Worm (Caenorhabditis elegans) whole organism, L4 larva: Measurements from ENCODE around the gene pcp-5.
"Not testable (repeated sequence)": the region's sequence is repeated elsewhere in the genome, so short reads cannot be mapped to it uniquely, and the experiment has no call there.

Experiments used
- F26F4.8 ChIP-seq: fragments of 200-800 bp; sonication (Bioruptor generic); conservative IDR thresholded peaks from 2 replicates; pipeline ENCODE4 v1.3.6; 2022; ENCODE audit warnings: missing genetic modification characterization, missing compliant biosample characterization
- F44E2.7 ChIP-seq: fragments of 200-800 bp; sonication (Bioruptor generic); IDR thresholded peaks from 2 replicates; pipeline ENCODE4 v2.1.2; 2022; ENCODE audit warnings: missing genetic modification characterization, missing compliant biosample characterization
- F49E8.2 ChIP-seq: sonication (generic microtip); optimal IDR thresholded peaks from 2 replicates; lab custom pipeline; 2016; ENCODE audit warnings: missing compliant biosample characterization, mild to moderate bottlenecking, missing genetic modification characterization, borderline replicate concordance
- R02D3.7 ChIP-seq: fragments of 150-350 bp; sonication (generic microtip); optimal IDR thresholded peaks from 3 replicates; lab custom pipeline; 2014; ENCODE audit warnings: missing biosample characterization, missing genetic modification characterization
- T26A8.4 ChIP-seq: fragments of 200-800 bp; sonication (Bioruptor generic); IDR thresholded peaks from 2 replicates; pipeline ENCODE4 v1.3.6; 2022; ENCODE audit warnings: missing genetic modification characterization, missing compliant biosample characterization
- Y105C5A.15 ChIP-seq: fragments of 200-800 bp; sonication (Bioruptor generic); IDR thresholded peaks from 2 replicates; pipeline ENCODE4 v1.3.6; 2022; ENCODE audit warnings: missing genetic modification characterization, missing compliant biosample characterization
- Y48G9A.11 ChIP-seq: fragments of 200-800 bp; sonication (Bioruptor generic); IDR thresholded peaks from 2 replicates; pipeline ENCODE4 v1.3.6; 2022; ENCODE audit warnings: missing genetic modification reagents, missing genetic modification characterization, missing compliant biosample characterization
- Y75B8A.6 ChIP-seq: fragments of 200-800 bp; sonication (Bioruptor generic); IDR thresholded peaks from 2 replicates; pipeline ENCODE4 v1.3.6; 2022; ENCODE audit warnings: missing genetic modification reagents, missing genetic modification characterization, missing compliant biosample characterization
- ZK337.2 ChIP-seq: fragments of 200-800 bp; sonication (Bioruptor generic); IDR thresholded peaks from 2 replicates; pipeline ENCODE4 v1.3.6; 2022; ENCODE audit warnings: missing genetic modification reagents, missing genetic modification characterization, missing compliant biosample characterization
- arid-1 ChIP-seq: fragments of 200-800 bp; sonication (Bioruptor generic); conservative IDR thresholded peaks from 2 replicates; pipeline ENCODE4 v1.3.6; 2022; ENCODE audit warnings: missing genetic modification reagents, missing genetic modification characterization, missing compliant biosample characterization
- ceh-20 ChIP-seq: fragments of 200-800 bp; sonication (Bioruptor generic); IDR thresholded peaks from 2 replicates; pipeline ENCODE4 v1.3.6; 2022; ENCODE audit warnings: missing genetic modification reagents, missing genetic modification characterization, missing compliant biosample characterization
- ceh-28 ChIP-seq: fragments of 150-350 bp; optimal IDR thresholded peaks from 2 replicates; lab custom pipeline; 2014; ENCODE audit warnings: missing biosample characterization, missing genetic modification reagents, missing genetic modification characterization
- ceh-32 ChIP-seq: sonication (generic microtip); optimal IDR thresholded peaks from 2 replicates; lab custom pipeline; 2016; ENCODE audit warnings: mild to moderate bottlenecking, missing genetic modification characterization, missing compliant biosample characterization; ENCODE audit not compliant: poor library complexity
- ceh-82 ChIP-seq: sonication (generic microtip); optimal IDR thresholded peaks from 2 replicates; lab custom pipeline; 2017; ENCODE audit warnings: missing biosample characterization, missing genetic modification characterization
- ctbp-1 ChIP-seq: fragments of 200-800 bp; sonication (Bioruptor generic); IDR thresholded peaks from 2 replicates; pipeline ENCODE4 v1.3.6; 2022; ENCODE audit warnings: missing genetic modification reagents, missing genetic modification characterization, missing compliant biosample characterization
- daf-16 ChIP-seq, 3 experiments: sonication (generic microtip); optimal IDR thresholded peaks; 2 replicates each; lab custom pipeline; 2016 to 2017; ENCODE audit warnings: missing genetic modification characterization in 3 of 3, missing genetic modification reagents in 3 of 3, mild to moderate bottlenecking in 2 of 3, missing compliant biosample characterization in 2 of 3, missing biosample characterization in 1 of 3, moderate library complexity in 1 of 3
- dmd-8 ChIP-seq: fragments of 200-800 bp; sonication (Bioruptor generic); IDR thresholded peaks from 2 replicates; pipeline ENCODE4 v1.3.6; 2022; ENCODE audit warnings: missing genetic modification characterization, missing compliant biosample characterization
- dpl-1 ChIP-seq: fragments of 150-350 bp; optimal IDR thresholded peaks from 2 replicates; lab custom pipeline; 2014; ENCODE audit warnings: missing biosample characterization, missing genetic modification reagents, missing genetic modification characterization
- egl-43 ChIP-seq: fragments of 200-800 bp; sonication (Bioruptor generic); IDR thresholded peaks from 2 replicates; pipeline ENCODE4 v1.3.6; 2022; ENCODE audit warnings: missing genetic modification reagents, missing genetic modification characterization, missing compliant biosample characterization
- lim-7 ChIP-seq: fragments of 200-800 bp; sonication (Bioruptor generic); IDR thresholded peaks from 2 replicates; pipeline ENCODE4 v1.3.6; 2022; ENCODE audit warnings: missing genetic modification characterization, missing compliant biosample characterization
- lin-15B ChIP-seq: fragments of 150-350 bp; sonication (generic microtip); optimal IDR thresholded peaks from 3 replicates; lab custom pipeline; 2014; ENCODE audit warnings: missing biosample characterization, missing genetic modification characterization
- lin-38 ChIP-seq: fragments of 200-800 bp; sonication (Bioruptor generic); IDR thresholded peaks from 2 replicates; pipeline ENCODE4 v1.3.6; 2022; ENCODE audit warnings: missing genetic modification reagents, missing genetic modification characterization, missing compliant biosample characterization
- madf-5 ChIP-seq, 2 experiments: fragments of 200-800 bp; sonication (Bioruptor generic); IDR thresholded peaks; 2 replicates each; pipeline ENCODE4 v1.3.6; 2022; ENCODE audit warnings: missing compliant biosample characterization in 2 of 2, missing genetic modification characterization in 2 of 2
- mdl-1 ChIP-seq, 2 experiments: fragments of 150-350 bp in 1 of 2; sonication (generic microtip) in 1 of 2; optimal IDR thresholded peaks; 2 replicates each; lab custom pipeline; 2014 to 2017; ENCODE audit warnings: missing biosample characterization in 2 of 2, missing genetic modification characterization in 2 of 2
- mdt-29 ChIP-seq: fragments of 200-800 bp; sonication (Bioruptor generic); IDR thresholded peaks from 2 replicates; pipeline ENCODE4 v1.3.6; 2022; ENCODE audit warnings: missing genetic modification reagents, missing genetic modification characterization, missing compliant biosample characterization
- mep-1 ChIP-seq: fragments of 150-350 bp; sonication (generic microtip); optimal IDR thresholded peaks from 3 replicates; lab custom pipeline; 2014; ENCODE audit warnings: missing biosample characterization, missing genetic modification characterization
- mxl-2 ChIP-seq: fragments of 200-800 bp; sonication (Bioruptor generic); conservative IDR thresholded peaks from 2 replicates; pipeline ENCODE4 v1.3.6; 2022; ENCODE audit warnings: missing genetic modification reagents, missing genetic modification characterization, missing compliant biosample characterization
- nhr-111 ChIP-seq: fragments of 200-800 bp; sonication (Bioruptor generic); optimal IDR thresholded peaks from 2 replicates; lab custom pipeline; 2018; ENCODE audit warnings: mild to moderate bottlenecking, missing genetic modification characterization, missing compliant biosample characterization
- nhr-41 ChIP-seq: fragments of 200-800 bp; sonication (Bioruptor generic); IDR thresholded peaks from 2 replicates; pipeline ENCODE4 v1.3.6; 2022; ENCODE audit warnings: missing genetic modification reagents, missing genetic modification characterization, missing compliant biosample characterization
- nhr-42 ChIP-seq: fragments of 200-800 bp; sonication (Bioruptor generic); IDR thresholded peaks from 2 replicates; pipeline ENCODE4 v1.3.6; 2022; ENCODE audit warnings: missing genetic modification characterization, missing compliant biosample characterization
- nhr-6 ChIP-seq: fragments of 150-350 bp; optimal IDR thresholded peaks from 2 replicates; lab custom pipeline; 2014; ENCODE audit warnings: missing biosample characterization, missing genetic modification characterization
- nhr-77 ChIP-seq: fragments of 150-350 bp; optimal IDR thresholded peaks from 2 replicates; lab custom pipeline; 2014; ENCODE audit warnings: missing biosample characterization, missing genetic modification characterization
- pha-4 ChIP-seq, 2 experiments: fragments of 150-350 bp in 1 of 2; fragments of 200-800 bp in 1 of 2; sonication (Bioruptor generic) in 1 of 2; IDR thresholded peaks in 1 of 2; optimal IDR thresholded peaks in 1 of 2; 2 replicates each; pipeline versions ENCODE4 v1.3.6 to Lab custom; 2014 to 2022; ENCODE audit warnings: missing genetic modification characterization in 2 of 2, missing genetic modification reagents in 2 of 2, missing biosample characterization in 1 of 2, missing compliant biosample characterization in 1 of 2
- saeg-2 ChIP-seq: fragments of 200-800 bp; sonication (Bioruptor generic); IDR thresholded peaks from 2 replicates; pipeline ENCODE4 v1.3.6; 2022; ENCODE audit warnings: missing genetic modification reagents, missing genetic modification characterization, missing compliant biosample characterization
- snpc-1.2 ChIP-seq: fragments of 200-800 bp; sonication (Bioruptor generic); IDR thresholded peaks from 2 replicates; pipeline ENCODE4 v1.3.6; 2022; ENCODE audit warnings: missing genetic modification reagents, missing genetic modification characterization, missing compliant biosample characterization
- vab-7 ChIP-seq: fragments of 200-800 bp; sonication (Bioruptor generic); IDR thresholded peaks from 2 replicates; pipeline ENCODE4 v1.3.6; 2022; ENCODE audit warnings: missing genetic modification reagents, missing genetic modification characterization, missing compliant biosample characterization
- zfp-2 ChIP-seq: sonication (generic microtip); optimal IDR thresholded peaks from 2 replicates; lab custom pipeline; 2016; ENCODE audit warnings: mild to moderate bottlenecking, missing genetic modification characterization, missing compliant biosample characterization
- zip-2 ChIP-seq: fragments of 150-350 bp; optimal IDR thresholded peaks from 2 replicates; lab custom pipeline; 2014; ENCODE audit warnings: missing biosample characterization, missing genetic modification characterization

pcp-5 gene

DNA sequence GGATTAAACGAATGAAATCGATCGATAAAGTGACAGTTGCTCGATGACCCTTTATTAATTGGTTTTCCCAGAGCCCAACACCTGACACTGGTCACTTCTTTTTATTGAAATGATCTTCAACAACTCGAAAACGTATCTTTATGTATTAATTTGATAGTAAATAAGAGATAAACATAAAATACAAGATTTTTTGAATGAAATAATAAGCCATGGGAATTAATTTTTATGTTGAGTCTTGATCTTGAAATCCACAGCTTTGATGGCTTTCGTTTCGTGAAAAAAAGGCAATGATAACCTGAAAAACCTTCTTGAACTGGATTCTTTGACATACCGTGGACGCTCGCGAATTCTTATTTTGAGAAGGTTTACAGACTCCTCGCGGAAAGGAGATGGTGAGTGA, at the start of gene pcp-5:
TSS of gene pcp-5 (minus strand) at position 101 of the 400 bp plus-strand sequence.
- TF ChIP-seq daf-16 (GFP tag; optimal IDR thresholded peaks at IDR 0.05; lab: Kevin White, UChicago) (peak in 1 of 2 experiments; percentile 19), daf-16 (tag; optimal IDR thresholded peaks at IDR 0.05; lab: Kevin White, UChicago) (no peak), nhr-111 (GFP tag; lab: Kevin White, UChicago) (no peak)

DNA sequence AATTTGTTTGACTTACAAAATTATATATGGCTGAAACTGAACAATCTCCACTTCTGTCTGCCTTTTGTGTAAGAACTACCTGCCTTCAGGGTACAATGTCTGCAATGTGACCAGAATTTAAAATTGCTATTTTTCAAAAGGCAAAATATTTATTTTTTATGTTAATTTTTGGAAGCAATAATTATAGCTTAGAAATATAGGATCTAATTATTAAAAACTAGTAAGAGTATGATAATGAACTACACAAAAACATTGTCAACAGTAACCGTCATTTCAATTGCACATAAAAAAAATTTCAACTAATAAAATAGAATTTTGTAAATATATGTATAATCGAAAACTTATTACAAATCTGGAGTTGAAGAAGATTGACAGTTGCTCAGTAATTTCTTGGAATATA, 49.5 kb upstream of the pcp-5 start, which contains the start of gene C29E4.9:
TSS of gene C29E4.9 (minus strand) at position 101 of the 400 bp plus-strand sequence.
- no peak for TF ChIP-seq nhr-6 (tag; lab: Kevin White, UChicago)
- TF ChIP-seq F26F4.8 (GFP tag; lab: Robert Waterston, UW): no peak
- TF ChIP-seq nhr-77 (tag; lab: Kevin White, UChicago): no peak

- peak; percentile 69 for TF ChIP-seq vab-7 (GFP tag; lab: Robert Waterston, UW)
- peak; percentile 51; the same call in 1 of the 2 replicates for TF ChIP-seq mdt-29 (GFP tag; lab: Robert Waterston, UW)
- TF ChIP-seq T26A8.4 (GFP tag; lab: Robert Waterston, UW): 0 out of 2 replicates have a peak, but pooled peaks have one; percentile 27
- peak; percentile 79 for TF ChIP-seq lim-7
- peak; percentile 71; the same call in 1 of the 2 replicates for TF ChIP-seq arid-1 (GFP tag; lab: Robert Waterston, UW)
- peak; percentile 72 for TF ChIP-seq lin-38
- 0 out of 2 replicates have a peak, but pooled peaks have one; percentile 55 for TF ChIP-seq saeg-2
- peak; percentile 95 for TF ChIP-seq F26F4.8 (GFP tag; lab: Robert Waterston, UW)
- peak; percentile 50; the same call in 1 of the 2 replicates for TF ChIP-seq ctbp-1
- TF ChIP-seq F44E2.7: peak; percentile 70; the same call in 1 of the 2 replicates
- peak; percentile 78 for TF ChIP-seq Y48G9A.11 (GFP tag; lab: Robert Waterston, UW)
- peak; percentile 87 for TF ChIP-seq dmd-8 (GFP tag; lab: Robert Waterston, UW)
- 0 out of 2 replicates have a peak, but pooled peaks have one; percentile 43 for TF ChIP-seq mxl-2
- peak; percentile 64; the same call in 1 of the 2 replicates for TF ChIP-seq pha-4 (GFP tag; IDR thresholded peaks at IDR 0.05; lab: Robert Waterston, UW)
- TF ChIP-seq pha-4 (tag; optimal IDR thresholded peaks at IDR 0.05; lab: Kevin White, UChicago): not testable (repeated sequence)
- peak; percentile 68; the same call in 1 of the 2 replicates for TF ChIP-seq nhr-41 (GFP tag; lab: Robert Waterston, UW)
- TF ChIP-seq ceh-20: 0 out of 2 replicates have a peak, but pooled peaks have one; percentile 19
- 0 out of 2 replicates have a peak, but pooled peaks have one; percentile 31 for TF ChIP-seq Y75B8A.6 (GFP tag; lab: Robert Waterston, UW)
- peak; percentile 71 for TF ChIP-seq snpc-1.2
- 0 out of 2 replicates have a peak, but pooled peaks have one; percentile 66 for TF ChIP-seq Y105C5A.15 (GFP tag; lab: Robert Waterston, UW)
- peak in 1 of 2 experiments; percentile 68; a peak in 2 of 4 replicates for TF ChIP-seq madf-5 (GFP tag; IDR thresholded peaks at IDR 0.05; lab: Robert Waterston, UW)
- TF ChIP-seq egl-43 (GFP tag; lab: Robert Waterston, UW): peak; percentile 77
- 0 out of 2 replicates have a peak, but pooled peaks have one; percentile 46 for TF ChIP-seq ZK337.2 (GFP tag; lab: Robert Waterston, UW)
Observed at ce11 chrIII:7953688-7954313, 46.4 kb upstream of the pcp-5 start.

- no peak for TF ChIP-seq zip-2
- no peak for TF ChIP-seq nhr-6 (tag; lab: Kevin White, UChicago)
- TF ChIP-seq mep-1 (tag; lab: Kevin White, UChicago): no peak
- TF ChIP-seq R02D3.7: no peak
- TF ChIP-seq lin-15B (tag; lab: Kevin White, UChicago): no peak
- TF ChIP-seq dmd-8 (GFP tag; lab: Robert Waterston, UW): no peak
- TF ChIP-seq dpl-1: no peak
- no peak for TF ChIP-seq zfp-2 (tag; lab: Kevin White, UChicago)
- no peak for TF ChIP-seq nhr-42
- TF ChIP-seq mdl-1 (tag; optimal IDR thresholded peaks at IDR 0.05; lab: Kevin White, UChicago): no peak
- TF ChIP-seq ceh-82 (tag; lab: Kevin White, UChicago): no peak
- no peak for TF ChIP-seq saeg-2
- no peak for TF ChIP-seq F49E8.2 (tag; lab: Kevin White, UChicago)
- no peak for TF ChIP-seq ceh-32 (tag; lab: Kevin White, UChicago)
- no peak for TF ChIP-seq ceh-28 (tag; lab: Kevin White, UChicago)
Observed at ce11 chrIII:7953208-7953607, 45.8 kb upstream of the pcp-5 start, which contains the start of gene let-754. let-754 (minus strand) TSS chrIII:7953308.
